Worm (Caenorhabditis elegans): ENCODE results near the gene fil-2.

DNA sequence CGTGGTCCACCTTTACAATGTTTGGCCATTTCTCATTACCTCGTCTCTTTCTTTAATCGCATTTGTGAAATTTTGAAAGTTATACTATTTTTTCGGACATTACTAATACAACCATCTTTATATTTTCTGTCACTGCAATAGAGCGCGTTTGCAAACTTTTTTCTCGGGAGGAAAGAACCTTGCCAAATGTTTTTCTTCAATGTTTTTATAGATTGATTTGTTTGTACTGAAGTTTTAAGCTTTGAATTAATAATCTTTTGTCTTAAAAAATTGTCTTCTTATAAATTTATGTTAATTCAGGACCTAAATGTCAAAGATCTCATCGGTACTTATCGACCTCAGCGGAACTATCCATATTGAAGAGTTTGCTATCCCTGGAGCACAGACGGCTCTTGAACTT, 44.0 kb upstream of the fil-2 start, which contains the start of gene K08B12.3:
- TF ChIP-seq nhr-237 (tag; optimal IDR thresholded peaks at IDR 0.05), result no peak
- TF ChIP-seq elt-1 (tag; optimal IDR thresholded peaks at IDR 0.05; ENCODE audit: borderline replicate concordance, insufficient read depth), result no peak
- TF ChIP-seq nhr-76 (tag; optimal IDR thresholded peaks at IDR 0.05), result no peak
- no peak for TF ChIP-seq ceh-39 (tag; optimal IDR thresholded peaks at IDR 0.05)
- TF ChIP-seq nhr-12 (tag; optimal IDR thresholded peaks at IDR 0.05), result no peak
- TF ChIP-seq unc-62 (GFP tag; optimal IDR thresholded peaks at IDR 0.05), result no peak
- no peak for TF ChIP-seq bed-3 (GFP tag; optimal IDR thresholded peaks at IDR 0.05)
- TF ChIP-seq lsy-2 (tag; optimal IDR thresholded peaks at IDR 0.05), result no peak
- TF ChIP-seq nhr-28 (tag; optimal IDR thresholded peaks at IDR 0.05), result no peak
